Worm (Caenorhabditis elegans) whole organism, late embryonic: ENCODE measurements around the gene fbxa-64.

Source experiments
- C08G9.2 ChIP-seq: sonication (generic microtip); optimal IDR thresholded peaks from 2 replicates; lab custom pipeline; 2016; ENCODE audit warnings: mild to moderate bottlenecking, missing genetic modification characterization, moderate library complexity, missing compliant biosample characterization
- K02D7.2 ChIP-seq: sonication (generic microtip); optimal IDR thresholded peaks from 2 replicates; lab custom pipeline; 2017; ENCODE audit warnings: mild to moderate bottlenecking, missing genetic modification characterization, missing compliant biosample characterization
- K09A11.1 ChIP-seq: sonication (generic microtip); optimal IDR thresholded peaks from 2 replicates; lab custom pipeline; 2017; ENCODE audit warnings: antibody characterized with exemption, mild to moderate bottlenecking, missing genetic modification characterization, missing compliant biosample characterization; ENCODE audit not compliant: insufficient read depth
- T23F11.4 ChIP-seq: fragments of 200-800 bp; sonication (Bioruptor generic); optimal IDR thresholded peaks from 2 replicates; lab custom pipeline; 2018; ENCODE audit warnings: mild to moderate bottlenecking, missing genetic modification characterization, missing compliant biosample characterization
- Y22D7AL.16 ChIP-seq: sonication (generic microtip); optimal IDR thresholded peaks from 2 replicates; lab custom pipeline; 2016; ENCODE audit warnings: missing genetic modification characterization, missing compliant biosample characterization
- ama-1 ChIP-seq: fragments of 150-350 bp; optimal IDR thresholded peaks from 2 replicates; lab custom pipeline; 2014
- ceh-18 ChIP-seq: sonication (generic microtip); optimal IDR thresholded peaks from 2 replicates; lab custom pipeline; 2016; ENCODE audit warnings: missing genetic modification characterization, missing compliant biosample characterization
- ceh-31 ChIP-seq: sonication (generic microtip); optimal IDR thresholded peaks from 2 replicates; lab custom pipeline; 2016; ENCODE audit warnings: missing genetic modification characterization, missing compliant biosample characterization
- ceh-34 ChIP-seq: sonication (generic microtip); optimal IDR thresholded peaks from 2 replicates; lab custom pipeline; 2016; ENCODE audit warnings: mild to moderate bottlenecking, missing genetic modification characterization, missing compliant biosample characterization
- ceh-45 ChIP-seq: fragments of 200-800 bp; sonication (Bioruptor generic); IDR thresholded peaks from 2 replicates; pipeline ENCODE4 v1.3.6; 2022; ENCODE audit warnings: missing genetic modification reagents, missing genetic modification characterization, missing compliant biosample characterization
- ceh-48 ChIP-seq: sonication (generic microtip); optimal IDR thresholded peaks from 2 replicates; lab custom pipeline; 2016; ENCODE audit warnings: missing genetic modification characterization, inconsistent platforms, missing compliant biosample characterization
- ceh-6 ChIP-seq: fragments of 200-800 bp; sonication (Bioruptor generic); optimal IDR thresholded peaks from 2 replicates; lab custom pipeline; 2018; ENCODE audit warnings: mild to moderate bottlenecking, missing genetic modification characterization, missing compliant biosample characterization
- ceh-9 ChIP-seq: sonication (generic microtip); optimal IDR thresholded peaks from 2 replicates; lab custom pipeline; 2016; ENCODE audit warnings: mild to moderate bottlenecking, missing genetic modification characterization, inconsistent platforms, missing compliant biosample characterization
- che-1 ChIP-seq: sonication (generic microtip); optimal IDR thresholded peaks from 2 replicates; lab custom pipeline; 2016; ENCODE audit warnings: mild to moderate bottlenecking, missing genetic modification characterization, missing compliant biosample characterization
- dmd-4 ChIP-seq: sonication (generic microtip); optimal IDR thresholded peaks from 2 replicates; lab custom pipeline; 2016; ENCODE audit warnings: borderline replicate concordance, missing genetic modification characterization, missing compliant biosample characterization
- dve-1 ChIP-seq: sonication (generic microtip); optimal IDR thresholded peaks from 2 replicates; lab custom pipeline; 2017; ENCODE audit warnings: antibody characterized with exemption, mild to moderate bottlenecking, missing genetic modification characterization, missing compliant biosample characterization
- elt-2 ChIP-seq: sonication (generic microtip); optimal IDR thresholded peaks from 2 replicates; lab custom pipeline; 2016; ENCODE audit warnings: missing genetic modification reagents, missing genetic modification characterization, missing compliant biosample characterization
- elt-4 ChIP-seq: sonication (generic microtip); optimal IDR thresholded peaks from 2 replicates; lab custom pipeline; 2016; ENCODE audit warnings: missing genetic modification characterization, missing compliant biosample characterization
- eyg-1 ChIP-seq: sonication (generic microtip); optimal IDR thresholded peaks from 2 replicates; lab custom pipeline; 2016; ENCODE audit warnings: missing genotype, missing genetic modification characterization, missing compliant biosample characterization
- fax-1 ChIP-seq: sonication (generic microtip); optimal IDR thresholded peaks from 2 replicates; lab custom pipeline; 2016; ENCODE audit warnings: missing genotype, missing genetic modification characterization, missing compliant biosample characterization
- fkh-10 ChIP-seq: fragments of 150-350 bp; optimal IDR thresholded peaks from 2 replicates; lab custom pipeline; 2014; ENCODE audit warnings: missing biosample characterization, missing genetic modification reagents, missing genetic modification characterization
- hlh-13 ChIP-seq: fragments of 200-800 bp; sonication (Bioruptor generic); optimal IDR thresholded peaks from 2 replicates; lab custom pipeline; 2018; ENCODE audit warnings: mild to moderate bottlenecking, missing genetic modification characterization, missing compliant biosample characterization
- hlh-30 ChIP-seq: sonication (generic microtip); optimal IDR thresholded peaks from 2 replicates; lab custom pipeline; 2017; ENCODE audit warnings: antibody characterized with exemption, missing genetic modification characterization, missing compliant biosample characterization; ENCODE audit not compliant: insufficient read depth
- lim-6 ChIP-seq: sonication (generic microtip); optimal IDR thresholded peaks from 2 replicates; lab custom pipeline; 2016; ENCODE audit warnings: missing genetic modification characterization, missing compliant biosample characterization
- lin-11 ChIP-seq: fragments of 200-800 bp; sonication (Bioruptor generic); optimal IDR thresholded peaks from 2 replicates; lab custom pipeline; 2018; ENCODE audit warnings: mild to moderate bottlenecking, missing genetic modification characterization, missing compliant biosample characterization
- madf-2 ChIP-seq: sonication (generic microtip); optimal IDR thresholded peaks from 2 replicates; lab custom pipeline; 2017; ENCODE audit warnings: missing genetic modification characterization, missing compliant biosample characterization
- mec-3 ChIP-seq: sonication (generic microtip); optimal IDR thresholded peaks from 2 replicates; lab custom pipeline; 2016; ENCODE audit warnings: borderline replicate concordance, missing genetic modification characterization, missing compliant biosample characterization
- odd-2 ChIP-seq: sonication (generic microtip); optimal IDR thresholded peaks from 2 replicates; lab custom pipeline; 2017; ENCODE audit warnings: antibody characterized with exemption, mild to moderate bottlenecking, missing genetic modification characterization, missing compliant biosample characterization
- pqm-1 ChIP-seq: sonication (generic microtip); optimal IDR thresholded peaks from 2 replicates; lab custom pipeline; 2016; ENCODE audit warnings: missing genetic modification characterization, missing compliant biosample characterization
- pros-1 ChIP-seq: fragments of 150-350 bp; optimal IDR thresholded peaks from 2 replicates; lab custom pipeline; 2014; ENCODE audit warnings: missing biosample characterization, missing genetic modification reagents, missing genetic modification characterization
- rnt-1 ChIP-seq: sonication (generic microtip); optimal IDR thresholded peaks from 2 replicates; lab custom pipeline; 2016; ENCODE audit warnings: missing genetic modification characterization, missing compliant biosample characterization
- sdc-2 ChIP-seq: sonication (generic microtip); optimal IDR thresholded peaks from 2 replicates; lab custom pipeline; 2016; ENCODE audit warnings: missing genotype, missing genetic modification characterization, missing compliant biosample characterization
- sox-2 ChIP-seq: fragments of 200-800 bp; sonication (Bioruptor generic); IDR thresholded peaks from 2 replicates; pipeline ENCODE4 v1.3.6; 2022; ENCODE audit warnings: missing genetic modification reagents, missing genetic modification characterization, missing compliant biosample characterization
- unc-42 ChIP-seq: sonication (generic microtip); optimal IDR thresholded peaks from 2 replicates; lab custom pipeline; 2016; ENCODE audit warnings: missing genotype, missing genetic modification characterization, missing compliant biosample characterization
- zip-5 ChIP-seq: sonication (generic microtip); optimal IDR thresholded peaks from 2 replicates; lab custom pipeline; 2016; ENCODE audit warnings: missing genetic modification characterization, missing compliant biosample characterization
- ztf-16 ChIP-seq: sonication (generic microtip); optimal IDR thresholded peaks from 2 replicates; lab custom pipeline; 2017; ENCODE audit warnings: missing genetic modification characterization, missing compliant biosample characterization

Gene fbxa-64

DNA sequence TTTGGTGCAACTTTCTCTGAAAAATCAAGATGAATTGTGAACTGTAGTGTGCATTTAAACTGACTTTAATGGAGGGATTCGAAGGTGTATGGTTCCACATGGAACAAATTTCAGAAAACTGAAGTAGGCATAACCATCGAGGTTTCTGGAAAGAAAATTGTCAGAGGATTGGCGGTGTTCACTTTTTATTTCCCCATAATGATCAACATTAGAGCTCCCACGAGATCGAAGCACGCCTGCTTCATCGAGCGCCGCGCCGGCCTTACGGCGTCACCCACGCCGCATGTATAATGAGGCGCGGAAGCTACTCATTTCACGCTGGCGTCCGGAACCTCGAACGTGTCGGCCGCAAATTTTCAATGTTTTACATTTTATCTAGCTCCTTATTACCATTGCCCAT, 10.2 kb upstream of the fbxa-64 start:
- no peak for TF ChIP-seq ztf-16 (tag; lab: Kevin White, UChicago)
- TF ChIP-seq ceh-6 (GFP tag; lab: Kevin White, UChicago), result no peak
- no peak for TF ChIP-seq eyg-1 (tag; lab: Kevin White, UChicago)
- no peak for TF ChIP-seq ceh-48 (tag; lab: Kevin White, UChicago)
- TF ChIP-seq unc-42 (tag; lab: Kevin White, UChicago), result no peak

DNA sequence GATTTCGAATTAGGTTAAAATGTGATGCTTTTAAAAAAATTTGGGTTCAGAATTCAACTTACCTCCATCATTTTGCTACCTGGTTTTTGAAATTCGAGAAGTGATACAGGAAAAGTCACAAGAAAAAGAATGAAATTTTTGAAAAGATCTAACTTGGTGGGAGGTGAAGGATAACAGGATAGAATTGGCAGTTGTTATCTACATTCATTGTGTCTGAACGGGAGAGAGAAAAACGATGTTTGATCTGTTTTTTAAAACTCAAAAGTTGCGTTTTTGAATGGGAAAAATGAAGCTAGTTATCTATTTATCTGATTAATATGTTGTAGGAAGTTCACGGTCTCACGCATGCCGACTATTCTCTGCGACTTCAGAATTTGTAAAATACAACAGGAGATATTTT, 9.4 kb upstream of the fbxa-64 start, which contains the start of gene F35F10.7:
F35F10.7 (minus strand) TSS at position 101 of the 400 bp plus-strand sequence.
- TF ChIP-seq dmd-4 (tag; lab: Kevin White, UChicago) (no peak), hlh-13 (no peak), Y22D7AL.16 (tag; lab: Kevin White, UChicago) (no peak), odd-2 (tag; lab: Kevin White, UChicago) (no peak), dve-1 (tag; lab: Kevin White, UChicago) (no peak), ceh-18 (no peak), elt-2 (no peak)

DNA sequence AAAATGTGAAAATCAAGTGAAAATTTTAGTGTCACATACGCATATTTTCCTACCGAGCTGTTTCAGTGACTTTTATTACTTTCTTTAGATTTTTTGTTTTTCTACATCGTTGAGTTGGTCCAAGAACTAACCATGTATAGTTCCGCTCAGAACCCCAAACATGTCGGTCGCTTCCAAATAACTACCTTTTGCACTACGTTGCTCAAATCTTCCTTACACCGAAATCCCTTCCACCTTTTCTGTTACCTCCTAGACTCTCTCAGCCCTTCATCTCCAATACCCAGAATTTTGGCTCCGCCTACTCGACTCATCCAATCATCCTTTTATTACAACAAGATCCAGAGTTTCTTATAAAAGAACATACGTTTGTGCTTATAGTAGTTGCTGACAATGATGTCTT, 6.7 kb upstream of the fbxa-64 start, which contains the start of gene F35F10.5:
F35F10.5 (plus strand) TSS at position 301 of the 400 bp plus-strand sequence.
- TF ChIP-seq K02D7.2 (tag; lab: Kevin White, UChicago), result no peak
- TF ChIP-seq sdc-2 (tag; lab: Kevin White, UChicago), result no peak
- no peak for TF ChIP-seq pqm-1 (tag; lab: Kevin White, UChicago)
- no peak for TF ChIP-seq ceh-34
- no peak for TF ChIP-seq lim-6 (tag; lab: Kevin White, UChicago)
- TF ChIP-seq ama-1 (lab: Kevin White, UChicago), result no peak
- no peak for TF ChIP-seq ceh-45
- no peak for TF ChIP-seq sox-2 (GFP tag; lab: Robert Waterston, UW)
- TF ChIP-seq fkh-10 (GFP tag; lab: Kevin White, UChicago), result no peak
- no peak for TF ChIP-seq elt-4 (tag; lab: Kevin White, UChicago)
- no peak for TF ChIP-seq rnt-1
- no peak for TF ChIP-seq C08G9.2
- TF ChIP-seq ceh-9 (tag; lab: Kevin White, UChicago), result no peak
- TF ChIP-seq dve-1 (tag; lab: Kevin White, UChicago), result no peak
- TF ChIP-seq K09A11.1 (tag; lab: Kevin White, UChicago), result no peak
- TF ChIP-seq ceh-48 (tag; lab: Kevin White, UChicago), result no peak

DNA sequence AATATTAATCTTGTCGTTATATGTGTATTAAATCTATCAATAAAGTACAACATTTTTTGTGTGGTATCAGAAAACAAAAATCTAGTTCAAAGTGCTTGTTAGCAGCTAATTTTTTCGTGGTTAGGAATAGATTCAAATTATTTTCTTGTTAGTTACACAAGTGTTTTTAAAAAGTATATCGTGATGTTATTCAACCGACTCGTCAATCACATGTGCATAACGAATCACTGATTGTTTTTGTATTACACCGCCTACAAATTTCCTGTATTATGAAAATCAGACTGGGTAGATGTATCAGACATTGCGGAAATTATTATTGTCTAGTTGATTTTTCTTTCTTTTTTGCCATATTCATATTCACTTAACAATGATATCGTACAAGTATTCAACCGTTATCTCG, 5.0 kb upstream of the fbxa-64 start, which contains the start of gene str-64:
str-64 (plus strand) TSS at position 301 of the 400 bp plus-strand sequence.
- TF ChIP-seq fax-1 (no peak), elt-4 (tag; lab: Kevin White, UChicago) (no peak), C08G9.2 (no peak), T23F11.4 (GFP tag; lab: Kevin White, UChicago) (no peak), ceh-9 (tag; lab: Kevin White, UChicago) (no peak), hlh-30 (tag; lab: Kevin White, UChicago) (no peak), mec-3 (tag; lab: Kevin White, UChicago) (no peak), pqm-1 (tag; lab: Kevin White, UChicago) (no peak), K02D7.2 (tag; lab: Kevin White, UChicago) (no peak), che-1 (tag; lab: Kevin White, UChicago) (no peak), fkh-10 (GFP tag; lab: Kevin White, UChicago) (no peak), ceh-48 (tag; lab: Kevin White, UChicago) (no peak), pros-1 (tag; lab: Kevin White, UChicago) (no peak), zip-5 (tag; lab: Kevin White, UChicago) (no peak), ceh-31 (no peak), madf-2 (no peak), lin-11 (no peak)
